Fruit fly (Drosophila melanogaster): Measurements from ENCODE around the gene CG9458.
A peak's percentile ranks its signal among the peaks of the same experiment; 100 is the strongest.

CG9458 gene

DNA sequence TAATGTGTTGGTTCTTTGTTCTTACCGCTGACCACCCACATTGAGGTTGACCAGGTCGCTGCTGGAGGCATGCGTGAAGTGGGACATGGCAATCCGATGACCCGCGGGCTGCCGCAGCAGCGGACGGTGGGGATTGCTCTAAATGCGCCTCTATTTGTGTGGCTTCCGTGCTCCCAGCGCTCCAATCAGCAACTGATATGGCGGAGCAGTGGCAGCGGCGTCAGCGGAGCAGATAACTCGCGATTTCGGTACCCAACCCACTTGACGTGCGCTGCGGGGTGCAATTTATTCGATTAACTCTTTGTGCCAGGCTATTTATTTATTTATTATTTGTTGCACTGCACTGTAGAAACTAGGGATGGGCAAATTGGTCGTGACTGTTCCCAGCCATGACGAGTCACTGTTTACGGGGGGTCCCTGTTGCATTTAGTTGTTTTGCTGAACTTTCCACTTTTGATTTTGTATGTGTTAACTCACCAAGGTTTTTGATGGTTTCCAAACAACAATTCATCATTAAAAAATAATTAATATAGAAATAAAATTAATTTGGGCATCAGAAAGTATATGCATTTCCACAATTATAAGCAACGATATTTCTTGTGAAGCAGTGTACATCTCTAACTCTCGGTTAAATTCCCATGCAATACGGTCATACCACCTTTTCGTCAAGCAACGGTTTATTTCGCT is 18.9 kb downstream of the CG9458 start, which contains the start of the genes CG9467 and CG8526 (continued):
- TF ChIP-seq BEAF-32 (GFP tag; optimal IDR thresholded peaks at IDR 0.05) = peak; percentile 89
- no peak for TF ChIP-seq seq (GFP tag; IDR thresholded peaks at IDR 0.05)
- no peak for TF ChIP-seq nau (GFP tag; optimal IDR thresholded peaks at IDR 0.05)
- TF ChIP-seq CG7556 (GFP tag; optimal IDR thresholded peaks at IDR 0.05) = peak; percentile 35
- TF ChIP-seq disco-r (GFP tag; optimal IDR thresholded peaks at IDR 0.05) = no peak
- peak; percentile 66 for TF ChIP-seq CG2129 (GFP tag; IDR thresholded peaks at IDR 0.05; ENCODE audit: partially characterized antibody)
- TF ChIP-seq CG16863 (GFP tag; optimal IDR thresholded peaks at IDR 0.05) = no peak
- TF ChIP-seq CG4328 (GFP tag; optimal IDR thresholded peaks at IDR 0.05) = no peak
- TF ChIP-seq CG9876 (GFP tag; optimal IDR thresholded peaks at IDR 0.05) = no peak
- no peak for TF ChIP-seq pan (optimal IDR thresholded peaks at IDR 0.05)
- TF ChIP-seq pan (GFP tag; optimal IDR thresholded peaks at IDR 0.05 in 1 of 2, IDR thresholded peaks at IDR 0.05 in 1 of 2) = peak in 1 of 2 experiments; percentile 34
- peak; percentile 24; the same call in 1 of the 2 replicates for TF ChIP-seq crol (GFP tag; IDR thresholded peaks at IDR 0.05)
- no peak for TF ChIP-seq CG11504 (tag; optimal IDR thresholded peaks at IDR 0.05)
- TF ChIP-seq CG5180 (GFP tag; optimal IDR thresholded peaks at IDR 0.05) = no peak
- no peak for TF ChIP-seq CrebB (tag; optimal IDR thresholded peaks at IDR 0.05)
- peak; percentile 77 for TF ChIP-seq grau (tag; optimal IDR thresholded peaks at IDR 0.05)
- no peak for TF ChIP-seq CG8478 (optimal IDR thresholded peaks at IDR 0.05)
- TF ChIP-seq CG1792 (GFP tag; optimal IDR thresholded peaks at IDR 0.05) = no peak
- peak; percentile 69 for TF ChIP-seq CG32532 (GFP tag; IDR thresholded peaks at IDR 0.05)
- peak; percentile 48 for TF ChIP-seq CG14667 (GFP tag; IDR thresholded peaks at IDR 0.05)
- TF ChIP-seq CG17802 (tag; optimal IDR thresholded peaks at IDR 0.05) = no peak
- TF ChIP-seq gcm2 (GFP tag; optimal IDR thresholded peaks at IDR 0.05) = no peak
- TF ChIP-seq CG4820 (GFP tag; optimal IDR thresholded peaks at IDR 0.05) = peak; percentile 67
- TF ChIP-seq CG3838 (GFP tag; optimal IDR thresholded peaks at IDR 0.05) = no peak
- TF ChIP-seq CG8290 (GFP tag; optimal IDR thresholded peaks at IDR 0.05) = peak; percentile 60
- no peak for TF ChIP-seq CG8290 (tag; optimal IDR thresholded peaks at IDR 0.05)
- TF ChIP-seq tll (GFP tag; optimal IDR thresholded peaks at IDR 0.05) = peak in 1 of 2 experiments; percentile 44
- no peak for TF ChIP-seq Mes4 (GFP tag; optimal IDR thresholded peaks at IDR 0.05)
- TF ChIP-seq Hr3 (GFP tag; optimal IDR thresholded peaks at IDR 0.05) = peak; percentile 74
- TF ChIP-seq CG14441 (GFP tag; IDR thresholded peaks at IDR 0.05) = peak; percentile 58
- TF ChIP-seq ken (GFP tag; IDR thresholded peaks at IDR 0.05) = peak; percentile 35; the same call in 1 of the 3 replicates
- TF ChIP-seq trh (GFP tag; optimal IDR thresholded peaks at IDR 0.05) = peak; percentile 29
- TF ChIP-seq Sry-β (GFP tag; optimal IDR thresholded peaks at IDR 0.05) = peak; percentile 44
- TF ChIP-seq kah (GFP tag; optimal IDR thresholded peaks at IDR 0.05) = no peak
- no peak for TF ChIP-seq CG10959 (GFP tag; IDR thresholded peaks at IDR 0.05)
- no peak for TF ChIP-seq repo (GFP tag; optimal IDR thresholded peaks at IDR 0.05)
- TF ChIP-seq HLH3B (GFP tag; IDR thresholded peaks at IDR 0.05) = peak; percentile 41; the same call in 1 of the 2 replicates
- no peak for TF ChIP-seq gce (GFP tag; IDR thresholded peaks at IDR 0.05)
- no peak for TF ChIP-seq eve (GFP tag; optimal IDR thresholded peaks at IDR 0.05)
- no peak for TF ChIP-seq Pdp1 (GFP tag; optimal IDR thresholded peaks at IDR 0.05)
- TF ChIP-seq trem (tag; optimal IDR thresholded peaks at IDR 0.05) = peak; percentile 79
- peak; percentile 68; the same call in 1 of the 2 replicates for TF ChIP-seq Rfx (GFP tag; IDR thresholded peaks at IDR 0.05)
- no peak for TF ChIP-seq dm (GFP tag; optimal IDR thresholded peaks at IDR 0.05)
- no peak for TF ChIP-seq CG16779 (GFP tag; IDR thresholded peaks at IDR 0.05)
- TF ChIP-seq Stat92E (GFP tag; optimal IDR thresholded peaks at IDR 0.05) = no peak
- TF ChIP-seq row (GFP tag; IDR thresholded peaks at IDR 0.05) = peak; percentile 97
- no peak for TF ChIP-seq Kr (GFP tag; optimal IDR thresholded peaks at IDR 0.05)
- 0 out of 2 replicates have a peak, but pooled peaks have one; percentile 10 for TF ChIP-seq CG42726 (GFP tag; IDR thresholded peaks at IDR 0.05; ENCODE audit: partially characterized antibody)
- TF ChIP-seq ewg (GFP tag; optimal IDR thresholded peaks at IDR 0.05) = no peak
- TF ChIP-seq dimm (GFP tag; IDR thresholded peaks at IDR 0.05) = no peak
- no peak for TF ChIP-seq jumu (GFP tag; optimal IDR thresholded peaks at IDR 0.05)
